Worm (Caenorhabditis elegans) whole organism, late embryonic: ENCODE measurements around the gene sprr-2.

Experiments
- nfya-1 ChIP-seq: sonication (generic microtip); optimal IDR thresholded peaks from 2 replicates; lab custom pipeline; 2017; ENCODE audit warnings: missing genetic modification characterization, mild to moderate bottlenecking, missing compliant biosample characterization, antibody characterized with exemption, moderate library complexity
- nhr-232 ChIP-seq: sonication (generic microtip); optimal IDR thresholded peaks from 2 replicates; lab custom pipeline; 2016; ENCODE audit warnings: missing genetic modification characterization, missing compliant biosample characterization

- TF ChIP-seq nhr-232 (tag; lab: Kevin White, UChicago) (no peak), nfya-1 (tag; lab: Kevin White, UChicago) (peak; percentile 72)
Measured at ce11 chrX:14746948-14747347, 46.3 kb upstream of the sprr-2 start, which contains the start of gene C05G5.2.
